Fruit fly (Drosophila melanogaster) Kc167 (cell line): ENCODE results near the gene CG42494.

Experiments
- Sin3A ChIP-seq: fragments of >200 bp; optimal IDR thresholded peaks from 2 replicates; lab custom pipeline; 2018; ENCODE audit warnings: missing external identifiers
- psq ChIP-seq: fragments of >200 bp; optimal IDR thresholded peaks from 2 replicates; lab custom pipeline; 2017; ENCODE audit warnings: missing external identifiers

dm6 chr3L:3142516-3143382 is 41.5 kb upstream of the CG42494 start:
- TF ChIP-seq psq (no peak), Sin3A (lab: Kevin White, UChicago) (no peak)
